Worm (Caenorhabditis elegans) whole organism, L4 larva: Measurements from ENCODE around the gene Y45F3A.4.

Source experiments
- D1046.2 ChIP-seq: fragments of 200-800 bp; sonication (Bioruptor generic); IDR thresholded peaks from 2 replicates; pipeline ENCODE4 v1.3.6; 2022; ENCODE audit warnings: missing genetic modification characterization, missing compliant biosample characterization
- F26F4.8 ChIP-seq: fragments of 200-800 bp; sonication (Bioruptor generic); conservative IDR thresholded peaks from 2 replicates; pipeline ENCODE4 v1.3.6; 2022; ENCODE audit warnings: missing genetic modification characterization, missing compliant biosample characterization
- F44E2.7 ChIP-seq: fragments of 200-800 bp; sonication (Bioruptor generic); IDR thresholded peaks from 2 replicates; pipeline ENCODE4 v2.1.2; 2022; ENCODE audit warnings: missing genetic modification characterization, missing compliant biosample characterization
- F49E8.2 ChIP-seq: sonication (generic microtip); optimal IDR thresholded peaks from 2 replicates; lab custom pipeline; 2016; ENCODE audit warnings: missing compliant biosample characterization, mild to moderate bottlenecking, missing genetic modification characterization, borderline replicate concordance
- T20F7.1 ChIP-seq: fragments of 200-800 bp; sonication (Bioruptor generic); optimal IDR thresholded peaks from 2 replicates; lab custom pipeline; 2018; ENCODE audit warnings: mild to moderate bottlenecking, missing genetic modification characterization, missing compliant biosample characterization
- Y5F2A.4 ChIP-seq: fragments of 200-800 bp; sonication (Bioruptor generic); optimal IDR thresholded peaks from 2 replicates; lab custom pipeline; 2018; ENCODE audit warnings: mild to moderate bottlenecking, missing genetic modification characterization, missing compliant biosample characterization
- Y75B8A.6 ChIP-seq: fragments of 200-800 bp; sonication (Bioruptor generic); IDR thresholded peaks from 2 replicates; pipeline ENCODE4 v1.3.6; 2022; ENCODE audit warnings: missing genetic modification reagents, missing genetic modification characterization, missing compliant biosample characterization
- aha-1 ChIP-seq: fragments of 150-350 bp; peaks from one replicate; lab custom pipeline; 2014; ENCODE audit warnings: missing biosample characterization, missing genetic modification characterization
- ceh-28 ChIP-seq: fragments of 150-350 bp; optimal IDR thresholded peaks from 2 replicates; lab custom pipeline; 2014; ENCODE audit warnings: missing biosample characterization, missing genetic modification reagents, missing genetic modification characterization
- ceh-62 ChIP-seq: sonication (generic microtip); optimal IDR thresholded peaks from 2 replicates; lab custom pipeline; 2017; ENCODE audit warnings: missing biosample characterization, missing genetic modification characterization
- ctbp-1 ChIP-seq: fragments of 200-800 bp; sonication (Bioruptor generic); IDR thresholded peaks from 2 replicates; pipeline ENCODE4 v1.3.6; 2022; ENCODE audit warnings: missing genetic modification reagents, missing genetic modification characterization, missing compliant biosample characterization
- daf-19 ChIP-seq: fragments of 200-800 bp; sonication (Bioruptor generic); conservative IDR thresholded peaks from 2 replicates; pipeline ENCODE4 v1.3.6; 2022; ENCODE audit warnings: missing genetic modification characterization, missing compliant biosample characterization
- duxl-1 ChIP-seq: sonication (generic microtip); optimal IDR thresholded peaks from 2 replicates; lab custom pipeline; 2016; ENCODE audit warnings: mild to moderate bottlenecking, missing genetic modification characterization, moderate library complexity, missing compliant biosample characterization; ENCODE audit not compliant: poor library complexity
- dve-1 ChIP-seq: sonication (generic microtip); optimal IDR thresholded peaks from 2 replicates; lab custom pipeline; 2017; ENCODE audit warnings: antibody characterized with exemption, mild to moderate bottlenecking, missing genetic modification characterization, missing compliant biosample characterization; ENCODE audit not compliant: insufficient read depth
- fkh-10 ChIP-seq: fragments of 150-350 bp; optimal IDR thresholded peaks from 2 replicates; lab custom pipeline; 2014; ENCODE audit warnings: missing biosample characterization, missing genetic modification reagents, missing genetic modification characterization
- fos-1 ChIP-seq: fragments of 150-350 bp; optimal IDR thresholded peaks from 2 replicates; lab custom pipeline; 2014; ENCODE audit warnings: missing biosample characterization, missing genetic modification characterization
- hif-1 ChIP-seq, 2 experiments: sonication (generic microtip); optimal IDR thresholded peaks; 2 replicates each; lab custom pipeline; 2016 to 2017; ENCODE audit warnings: missing compliant biosample characterization in 2 of 2, missing genetic modification characterization in 2 of 2, missing genetic modification reagents in 2 of 2, missing genotype in 2 of 2, mild to moderate bottlenecking in 1 of 2
- hlh-11 ChIP-seq: fragments of 200-800 bp; sonication (Bioruptor generic); optimal IDR thresholded peaks from 2 replicates; lab custom pipeline; 2018; ENCODE audit warnings: mild to moderate bottlenecking, missing genetic modification characterization, missing compliant biosample characterization
- hlh-30 ChIP-seq: sonication (generic microtip); optimal IDR thresholded peaks from 2 replicates; lab custom pipeline; 2017; ENCODE audit warnings: antibody characterized with exemption, mild to moderate bottlenecking, missing genetic modification characterization, missing compliant biosample characterization; ENCODE audit not compliant: insufficient read depth
- hmg-1.1 ChIP-seq: fragments of 200-800 bp; sonication (Bioruptor generic); IDR thresholded peaks from 2 replicates; pipeline ENCODE4 v1.3.6; 2022; ENCODE audit warnings: missing genetic modification reagents, missing genetic modification characterization, missing compliant biosample characterization
- lir-3 ChIP-seq: sonication (generic microtip); optimal IDR thresholded peaks from 2 replicates; lab custom pipeline; 2016; ENCODE audit warnings: mild to moderate bottlenecking, missing genetic modification characterization, missing compliant biosample characterization
- madf-5 ChIP-seq, 2 experiments: fragments of 200-800 bp; sonication (Bioruptor generic); IDR thresholded peaks; 2 replicates each; pipeline ENCODE4 v1.3.6; 2022; ENCODE audit warnings: missing compliant biosample characterization in 2 of 2, missing genetic modification characterization in 2 of 2
- mep-1 ChIP-seq: fragments of 150-350 bp; sonication (generic microtip); optimal IDR thresholded peaks from 3 replicates; lab custom pipeline; 2014; ENCODE audit warnings: missing biosample characterization, missing genetic modification characterization
- mes-2 ChIP-seq: sonication (generic microtip); optimal IDR thresholded peaks from 2 replicates; lab custom pipeline; 2016; ENCODE audit warnings: missing genotype, mild to moderate bottlenecking, missing genetic modification characterization, missing compliant biosample characterization; ENCODE audit not compliant: poor library complexity, severe bottlenecking
- mxl-2 ChIP-seq: fragments of 200-800 bp; sonication (Bioruptor generic); conservative IDR thresholded peaks from 2 replicates; pipeline ENCODE4 v1.3.6; 2022; ENCODE audit warnings: missing genetic modification reagents, missing genetic modification characterization, missing compliant biosample characterization
- mxl-3 ChIP-seq: fragments of 200-800 bp; sonication (Bioruptor generic); optimal IDR thresholded peaks from 2 replicates; lab custom pipeline; 2018; ENCODE audit warnings: mild to moderate bottlenecking, missing genetic modification characterization, missing compliant biosample characterization
- nhr-102 ChIP-seq: sonication (generic microtip); optimal IDR thresholded peaks from 2 replicates; lab custom pipeline; 2016; ENCODE audit warnings: mild to moderate bottlenecking, missing genetic modification characterization, moderate library complexity, missing compliant biosample characterization
- nhr-11 ChIP-seq: fragments of 150-350 bp; optimal IDR thresholded peaks from 2 replicates; lab custom pipeline; 2014; ENCODE audit warnings: missing biosample characterization, missing genetic modification characterization
- nhr-111 ChIP-seq: fragments of 200-800 bp; sonication (Bioruptor generic); optimal IDR thresholded peaks from 2 replicates; lab custom pipeline; 2018; ENCODE audit warnings: mild to moderate bottlenecking, missing genetic modification characterization, missing compliant biosample characterization
- nhr-41 ChIP-seq: fragments of 200-800 bp; sonication (Bioruptor generic); IDR thresholded peaks from 2 replicates; pipeline ENCODE4 v1.3.6; 2022; ENCODE audit warnings: missing genetic modification reagents, missing genetic modification characterization, missing compliant biosample characterization
- nhr-42 ChIP-seq: fragments of 200-800 bp; sonication (Bioruptor generic); IDR thresholded peaks from 2 replicates; pipeline ENCODE4 v1.3.6; 2022; ENCODE audit warnings: missing genetic modification characterization, missing compliant biosample characterization
- nhr-77 ChIP-seq: fragments of 150-350 bp; optimal IDR thresholded peaks from 2 replicates; lab custom pipeline; 2014; ENCODE audit warnings: missing biosample characterization, missing genetic modification characterization
- pqm-1 ChIP-seq: sonication (generic microtip); optimal IDR thresholded peaks from 2 replicates; lab custom pipeline; 2017; ENCODE audit warnings: missing biosample characterization, missing genetic modification characterization
- rbr-2 ChIP-seq: sonication (generic microtip); optimal IDR thresholded peaks from 2 replicates; lab custom pipeline; 2016; ENCODE audit warnings: missing genotype, missing genetic modification characterization, missing compliant biosample characterization
- sdz-12 ChIP-seq: fragments of 200-800 bp; sonication (Bioruptor generic); optimal IDR thresholded peaks from 2 replicates; lab custom pipeline; 2018; ENCODE audit warnings: mild to moderate bottlenecking, missing genetic modification characterization, missing compliant biosample characterization
- set-16 ChIP-seq: fragments of 200-800 bp; sonication (Bioruptor generic); IDR thresholded peaks from 2 replicates; pipeline ENCODE4 v1.3.6; 2022; ENCODE audit warnings: missing genetic modification reagents, missing genetic modification characterization, missing compliant biosample characterization
- skn-1 ChIP-seq: fragments of 150-350 bp; optimal IDR thresholded peaks from 2 replicates; lab custom pipeline; 2014; ENCODE audit warnings: missing biosample characterization, missing genetic modification characterization
- snpc-1.2 ChIP-seq: fragments of 200-800 bp; sonication (Bioruptor generic); IDR thresholded peaks from 2 replicates; pipeline ENCODE4 v1.3.6; 2022; ENCODE audit warnings: missing genetic modification reagents, missing genetic modification characterization, missing compliant biosample characterization
- snpc-4 ChIP-seq: fragments of 150-350 bp; optimal IDR thresholded peaks from 2 replicates; lab custom pipeline; 2014; ENCODE audit warnings: missing biosample characterization, missing genetic modification characterization
- tra-1 ChIP-seq: fragments of 200-800 bp; sonication (Bioruptor generic); IDR thresholded peaks from 2 replicates; pipeline ENCODE4 v1.3.6; 2022; ENCODE audit warnings: missing genetic modification reagents, missing genetic modification characterization, missing compliant biosample characterization
- unc-62 ChIP-seq, 3 experiments: fragments of 150-350 bp in 1 of 3; sonication (generic microtip); optimal IDR thresholded peaks in 2 of 3; peaks in 1 of 3; 1 replicate in 1 of 3; 2 replicates in 2 of 3; lab custom pipeline; 2014 to 2017; ENCODE audit warnings: missing biosample characterization in 3 of 3, missing genetic modification characterization in 3 of 3, missing genetic modification reagents in 3 of 3, missing genotype in 1 of 3
- zag-1 ChIP-seq: fragments of 150-350 bp; optimal IDR thresholded peaks from 2 replicates; lab custom pipeline; 2014; ENCODE audit warnings: missing biosample characterization, missing genetic modification characterization
- zfp-2 ChIP-seq: sonication (generic microtip); optimal IDR thresholded peaks from 2 replicates; lab custom pipeline; 2016; ENCODE audit warnings: mild to moderate bottlenecking, missing genetic modification characterization, missing compliant biosample characterization
- zip-11 ChIP-seq: fragments of 200-800 bp; sonication (Bioruptor generic); IDR thresholded peaks from 2 replicates; pipeline ENCODE4 v1.3.6; 2022; ENCODE audit warnings: missing genetic modification characterization, missing compliant biosample characterization
- zip-2 ChIP-seq: fragments of 150-350 bp; optimal IDR thresholded peaks from 2 replicates; lab custom pipeline; 2014; ENCODE audit warnings: missing biosample characterization, missing genetic modification characterization
- ztf-7 ChIP-seq: fragments of 150-350 bp; optimal IDR thresholded peaks from 2 replicates; lab custom pipeline; 2014; ENCODE audit warnings: missing biosample characterization, missing genetic modification characterization

The Y45F3A.4 gene

ce11 chrIII:10533310-10533709 is 41.9 kb downstream of the Y45F3A.4 start (continued):
- no peak for TF ChIP-seq fkh-10 (GFP tag; lab: Kevin White, UChicago)
- no peak for TF ChIP-seq sdz-12
- TF ChIP-seq rbr-2, result peak; percentile 7
- TF ChIP-seq duxl-1 (tag; lab: Kevin White, UChicago), result no peak
- TF ChIP-seq F44E2.7 (GFP tag; lab: Robert Waterston, UW), result no peak
- peak; percentile 87 for TF ChIP-seq tra-1 (GFP tag; lab: Robert Waterston, UW)
- no peak for TF ChIP-seq lir-3 (tag; lab: Kevin White, UChicago)
- TF ChIP-seq hlh-30 (tag; lab: Kevin White, UChicago), result peak; percentile 85
- TF ChIP-seq zag-1 (tag; lab: Kevin White, UChicago), result no peak
- no peak for TF ChIP-seq T20F7.1 (GFP tag; lab: Kevin White, UChicago)
- TF ChIP-seq snpc-4 (tag; lab: Kevin White, UChicago), result no peak
- no peak for TF ChIP-seq Y5F2A.4 (GFP tag; lab: Kevin White, UChicago)
- TF ChIP-seq dve-1 (tag; lab: Kevin White, UChicago), result peak; percentile 86
- no peak for TF ChIP-seq mxl-2
- TF ChIP-seq nhr-77 (tag; lab: Kevin White, UChicago), result peak; percentile 80
- TF ChIP-seq snpc-1.2 (GFP tag; lab: Robert Waterston, UW), result no peak
- TF ChIP-seq ceh-62 (tag; lab: Kevin White, UChicago), result no peak
- no peak for TF ChIP-seq ceh-28
- TF ChIP-seq nhr-111 (GFP tag; lab: Kevin White, UChicago), result no peak

- TF ChIP-seq F44E2.7 (GFP tag; lab: Robert Waterston, UW) (no peak), zip-2 (tag; lab: Kevin White, UChicago) (no peak), unc-62 (GFP tag; optimal IDR thresholded peaks at IDR 0.05 in 1 of 2; lab: Kevin White, UChicago) (peak in 1 of 2 experiments; percentile 53), unc-62 (tag; optimal IDR thresholded peaks at IDR 0.05; lab: Kevin White, UChicago) (no peak), nhr-42 (GFP tag; lab: Robert Waterston, UW) (0 out of 2 replicates have a peak, but pooled peaks have one; percentile 37)
Measured at ce11 chrIII:10527446-10527845, 47.8 kb downstream of the Y45F3A.4 start.

ce11 chrIII:10525927-10526326 is 49.3 kb downstream of the Y45F3A.4 start:
- TF ChIP-seq mes-2 (tag; lab: Kevin White, UChicago) (peak; percentile 4), hif-1 (tag; optimal IDR thresholded peaks at IDR 0.05; lab: Kevin White, UChicago) (no peak), Y75B8A.6 (GFP tag; lab: Robert Waterston, UW) (no peak), pqm-1 (no peak), ctbp-1 (GFP tag; lab: Robert Waterston, UW) (no peak), skn-1 (tag; lab: Kevin White, UChicago) (no peak), hmg-1.1 (GFP tag; lab: Robert Waterston, UW) (no peak), zag-1 (tag; lab: Kevin White, UChicago) (no peak), F26F4.8 (GFP tag; lab: Robert Waterston, UW) (no peak), mxl-3 (GFP tag; lab: Kevin White, UChicago) (peak; percentile 50), F49E8.2 (tag; lab: Kevin White, UChicago) (no peak), snpc-4 (tag; lab: Kevin White, UChicago) (no peak), nhr-102 (tag; lab: Kevin White, UChicago) (no peak), fos-1 (no peak), ztf-7 (tag; lab: Kevin White, UChicago) (no peak), nhr-11 (tag; lab: Kevin White, UChicago) (peak; percentile 67), madf-5 (GFP tag; IDR thresholded peaks at IDR 0.05; lab: Robert Waterston, UW) (no peak), nhr-41 (GFP tag; lab: Robert Waterston, UW) (no peak), mep-1 (tag; lab: Kevin White, UChicago) (no peak), hlh-11 (tag; lab: Kevin White, UChicago) (peak; percentile 27), unc-62 (GFP tag; optimal IDR thresholded peaks at IDR 0.05 in 1 of 2; lab: Kevin White, UChicago) (peak in 1 of 2 experiments; percentile 48), unc-62 (tag; optimal IDR thresholded peaks at IDR 0.05; lab: Kevin White, UChicago) (no peak), aha-1 (peak; percentile 82), T20F7.1 (GFP tag; lab: Kevin White, UChicago) (no peak), ceh-62 (tag; lab: Kevin White, UChicago) (no peak), zfp-2 (no peak), set-16 (GFP tag; lab: Robert Waterston, UW) (no peak), zip-11 (GFP tag; lab: Robert Waterston, UW) (no peak), daf-19 (GFP tag; lab: Robert Waterston, UW) (no peak), D1046.2 (GFP tag; lab: Robert Waterston, UW) (no peak)
